Fruit fly (Drosophila melanogaster) whole organism, embryonic: Measurements from ENCODE around the gene CheB38c.

Experiments
- Ada2b ChIP-seq: fragments of 200-800 bp; sonication (Bioruptor generic); IDR thresholded peaks from 2 replicates; pipeline ENCODE4 v1.3.6; 2022; ENCODE audit warnings: missing biosample characterization, missing genetic modification characterization
- Aef1 ChIP-seq: fragments of 200-800 bp; sonication (Bioruptor generic); IDR thresholded peaks from 3 replicates; pipeline ENCODE4 v1.3.6; 2022; ENCODE audit warnings: missing biosample characterization, missing genetic modification characterization
- CG11696 ChIP-seq: fragments of 200-800 bp; sonication (Bioruptor generic); IDR thresholded peaks from 2 replicates; pipeline ENCODE4 v1.3.6; 2022; ENCODE audit warnings: missing biosample characterization, missing genetic modification characterization
- CG12219 ChIP-seq: fragments of 200-800 bp; sonication (Bioruptor generic); optimal IDR thresholded peaks from 3 replicates; lab custom pipeline; 2018; ENCODE audit warnings: missing biosample characterization, mild to moderate bottlenecking, missing genetic modification characterization
- CG12236 ChIP-seq: fragments of 200-800 bp; sonication (Bioruptor generic); optimal IDR thresholded peaks from 2 replicates; lab custom pipeline; 2016; ENCODE audit warnings: missing biosample characterization, missing genetic modification characterization
- CG12942 ChIP-seq: fragments of 200-800 bp; sonication (Bioruptor generic); optimal IDR thresholded peaks from 3 replicates; lab custom pipeline; 2016; ENCODE audit warnings: missing biosample characterization, missing genetic modification characterization
- CG14667 ChIP-seq: fragments of 200-800 bp; sonication (Bioruptor generic); IDR thresholded peaks from 2 replicates; pipeline ENCODE4 v1.3.6; 2022; ENCODE audit warnings: missing biosample characterization, missing genetic modification characterization
- CG15514 ChIP-seq: fragments of 200-800 bp; sonication (Bioruptor generic); optimal IDR thresholded peaks from 3 replicates; lab custom pipeline; 2017; ENCODE audit warnings: missing biosample characterization, missing genetic modification characterization, mild to moderate bottlenecking, moderate library complexity, missing genetic modification reagents
- CG18476 ChIP-seq: fragments of 200-800 bp; sonication (Bioruptor generic); optimal IDR thresholded peaks from 2 replicates; lab custom pipeline; 2016; ENCODE audit warnings: missing biosample characterization, mild to moderate bottlenecking, missing genetic modification characterization
- CG18599 ChIP-seq: fragments of 200-800 bp; sonication (Bioruptor generic); optimal IDR thresholded peaks from 3 replicates; lab custom pipeline; 2017; ENCODE audit warnings: missing biosample characterization, missing genetic modification characterization, mild to moderate bottlenecking, moderate library complexity, missing genetic modification reagents
- CG32532 ChIP-seq: fragments of 200-800 bp; sonication (Bioruptor generic); IDR thresholded peaks from 2 replicates; pipeline ENCODE4 v1.3.6; 2022; ENCODE audit warnings: missing biosample characterization, missing genetic modification characterization
- CG4328 ChIP-seq: fragments of 200-800 bp; sonication (Bioruptor generic); optimal IDR thresholded peaks from 3 replicates; lab custom pipeline; 2017; ENCODE audit warnings: missing biosample characterization, missing genetic modification reagents, missing genetic modification characterization
- CG4730 ChIP-seq: fragments of 200-800 bp; sonication (Bioruptor generic); IDR thresholded peaks from 2 replicates; pipeline ENCODE4 v1.3.6; 2022; ENCODE audit warnings: missing biosample characterization, missing genetic modification characterization
- CG4820 ChIP-seq: fragments of 200-800 bp; sonication (Bioruptor generic); optimal IDR thresholded peaks from 3 replicates; lab custom pipeline; 2016; ENCODE audit warnings: missing biosample characterization, missing genetic modification characterization
- CG7271 ChIP-seq: fragments of 200-800 bp; sonication (Bioruptor generic); optimal IDR thresholded peaks from 2 replicates; lab custom pipeline; 2018; ENCODE audit warnings: missing biosample characterization, mild to moderate bottlenecking, missing genetic modification characterization, moderate library complexity
- CG7839 ChIP-seq: fragments of 200-800 bp; sonication (Bioruptor generic); optimal IDR thresholded peaks from 3 replicates; lab custom pipeline; 2018; ENCODE audit warnings: missing biosample characterization, mild to moderate bottlenecking, missing genetic modification characterization, moderate library complexity
- CG8089 ChIP-seq: fragments of 200-800 bp; sonication (Bioruptor generic); optimal IDR thresholded peaks from 3 replicates; lab custom pipeline; 2016; ENCODE audit warnings: missing biosample characterization, missing genetic modification characterization
- CG8290 ChIP-seq, 3 experiments: fragments of 200-800 bp; sonication (Bioruptor generic); optimal IDR thresholded peaks; 2 replicates each; lab custom pipeline; 2016 to 2019; ENCODE audit warnings: missing biosample characterization in 3 of 3, missing genetic modification characterization in 3 of 3, mild to moderate bottlenecking in 2 of 3, moderate library complexity in 1 of 3
- CoRest ChIP-seq: fragments of 200-800 bp; sonication (Bioruptor generic); optimal IDR thresholded peaks from 3 replicates; lab custom pipeline; 2018; ENCODE audit warnings: missing biosample characterization, mild to moderate bottlenecking, missing genetic modification characterization, moderate library complexity
- D ChIP-seq, 2 experiments: fragments of 200-800 bp in 1 of 2; fragments of >200 bp in 1 of 2; sonication (Bioruptor generic) in 1 of 2; optimal IDR thresholded peaks; 2 replicates in 1 of 2; 3 replicates in 1 of 2; lab custom pipeline; 2017; ENCODE audit warnings: mild to moderate bottlenecking in 1 of 2, missing biosample characterization in 1 of 2, missing genetic modification characterization in 1 of 2, missing genetic modification reagents in 1 of 2
- Dbx ChIP-seq: fragments of 200-800 bp; sonication (Bioruptor generic); IDR thresholded peaks from 3 replicates; pipeline ENCODE4 v1.3.6; 2022; ENCODE audit warnings: missing biosample characterization, missing genetic modification characterization
- Dll ChIP-seq: fragments of 200-800 bp; sonication (Bioruptor generic); IDR thresholded peaks from 4 replicates; pipeline ENCODE4 v1.3.6; 2022; ENCODE audit warnings: missing biosample characterization, missing genetic modification characterization; ENCODE audit not compliant: partially characterized antibody
- Hmr ChIP-seq: fragments of 200-800 bp; sonication (Bioruptor generic); optimal IDR thresholded peaks from 3 replicates; lab custom pipeline; 2017; ENCODE audit warnings: mild to moderate bottlenecking, missing biosample characterization, missing genetic modification reagents, missing genetic modification characterization
- Med ChIP-seq: fragments of 200-800 bp; sonication (Bioruptor generic); peaks from one replicate; lab custom pipeline; 2016; ENCODE audit warnings: missing biosample characterization, missing genetic modification characterization, mild to moderate bottlenecking, inconsistent platforms, moderate library complexity
- Mes4 ChIP-seq: fragments of 200-800 bp; sonication (Bioruptor generic); optimal IDR thresholded peaks from 2 replicates; lab custom pipeline; 2016; ENCODE audit warnings: missing biosample characterization, missing genetic modification characterization
- Nf-YA ChIP-seq: fragments of 200-800 bp; sonication (Bioruptor generic); IDR thresholded peaks from 2 replicates; pipeline ENCODE4 v1.3.6; 2022; ENCODE audit warnings: missing biosample characterization, missing genetic modification characterization
- Opbp ChIP-seq: fragments of 200-800 bp; sonication (Bioruptor generic); IDR thresholded peaks from 3 replicates; pipeline ENCODE4 v1.3.6; 2022; ENCODE audit warnings: missing biosample characterization, missing genetic modification characterization; ENCODE audit not compliant: partially characterized antibody
- PHDP ChIP-seq: fragments of 200-800 bp; sonication (Bioruptor generic); optimal IDR thresholded peaks from 3 replicates; lab custom pipeline; 2018; ENCODE audit warnings: missing biosample characterization, mild to moderate bottlenecking, missing genetic modification characterization, moderate library complexity
- Pdp1 ChIP-seq, 2 experiments: fragments of 200-800 bp; sonication (Bioruptor generic); optimal IDR thresholded peaks; 3 replicates each; lab custom pipeline; 2016; ENCODE audit warnings: missing biosample characterization in 2 of 2, missing genetic modification characterization in 2 of 2, mild to moderate bottlenecking in 1 of 2, moderate library complexity in 1 of 2
- Ptx1 ChIP-seq: fragments of 200-800 bp; sonication (Bioruptor generic); IDR thresholded peaks from 2 replicates; pipeline ENCODE4 v1.3.6; 2022; ENCODE audit warnings: missing biosample characterization, missing genetic modification characterization
- bigmax ChIP-seq: fragments of 200-800 bp; sonication (Bioruptor generic); optimal IDR thresholded peaks from 2 replicates; lab custom pipeline; 2018; ENCODE audit warnings: missing biosample characterization, mild to moderate bottlenecking, missing genetic modification characterization
- chinmo ChIP-seq: fragments of 200-800 bp; sonication (Bioruptor generic); IDR thresholded peaks from 4 replicates; pipeline ENCODE4 v1.3.6; 2022; ENCODE audit warnings: missing biosample characterization, missing genetic modification characterization; ENCODE audit not compliant: partially characterized antibody
- dimm ChIP-seq: fragments of 200-800 bp; sonication (Bioruptor generic); IDR thresholded peaks from 2 replicates; pipeline ENCODE4 v1.3.6; 2022; ENCODE audit warnings: missing biosample characterization, missing genetic modification characterization
- exex ChIP-seq: fragments of 200-800 bp; sonication (Bioruptor generic); optimal IDR thresholded peaks from 4 replicates; lab custom pipeline; 2018; ENCODE audit warnings: missing biosample characterization, mild to moderate bottlenecking, missing genetic modification characterization, moderate library complexity
- fd64A ChIP-seq: fragments of 200-800 bp; sonication (Bioruptor generic); optimal IDR thresholded peaks from 3 replicates; lab custom pipeline; 2018; ENCODE audit warnings: missing biosample characterization, mild to moderate bottlenecking, missing genetic modification characterization
- grn ChIP-seq: fragments of 200-800 bp; sonication (Bioruptor generic); optimal IDR thresholded peaks from 3 replicates; lab custom pipeline; 2017; ENCODE audit warnings: missing biosample characterization, missing genetic modification characterization
- nom ChIP-seq: fragments of 200-800 bp; sonication (Bioruptor generic); optimal IDR thresholded peaks from 2 replicates; lab custom pipeline; 2017; ENCODE audit warnings: missing biosample characterization, missing genetic modification characterization, mild to moderate bottlenecking, moderate library complexity, missing genetic modification reagents
- prd ChIP-seq, 3 experiments: fragments of >200 bp in 2 of 3; fragments of 200-800 bp in 1 of 3; sonication (Bioruptor generic) in 1 of 3; optimal IDR thresholded peaks in 2 of 3; IDR thresholded peaks in 1 of 3; 2 replicates in 2 of 3; 3 replicates in 1 of 3; pipeline versions ENCODE4 v1.3.6 to Lab custom; 2017 to 2022; ENCODE audit warnings: missing biosample characterization in 1 of 3, missing genetic modification characterization in 1 of 3
- ranshi ChIP-seq: fragments of 200-800 bp; sonication (Bioruptor generic); IDR thresholded peaks from 2 replicates; pipeline ENCODE4 v1.3.6; 2022; ENCODE audit warnings: missing biosample characterization, missing genetic modification characterization
- run ChIP-seq: fragments of 200-800 bp; sonication (Bioruptor generic); optimal IDR thresholded peaks from 3 replicates; lab custom pipeline; 2018; ENCODE audit warnings: missing biosample characterization, mild to moderate bottlenecking, missing genetic modification characterization
- sc ChIP-seq, 3 experiments: fragments of >200 bp in 2 of 3; fragments of 200-800 bp in 1 of 3; sonication (Bioruptor generic) in 1 of 3; optimal IDR thresholded peaks; 2 replicates in 2 of 3; 3 replicates in 1 of 3; lab custom pipeline; 2017; ENCODE audit warnings: mild to moderate bottlenecking in 1 of 3, missing biosample characterization in 1 of 3, missing genetic modification characterization in 1 of 3, missing genetic modification reagents in 1 of 3
- sd ChIP-seq: fragments of 200-800 bp; sonication (Bioruptor generic); optimal IDR thresholded peaks from 3 replicates; lab custom pipeline; 2018; ENCODE audit warnings: missing biosample characterization, mild to moderate bottlenecking, missing genetic modification characterization, moderate library complexity
- sens ChIP-seq: fragments of 200-800 bp; sonication (Bioruptor generic); peaks from one replicate; lab custom pipeline; 2016; ENCODE audit warnings: missing biosample characterization, missing genetic modification characterization

CheB38c gene

dm6 chr2L:20812283-20813189 is 8.1 kb downstream of the CheB38c start:
- TF ChIP-seq chinmo (GFP tag; lab: Robert Waterston, UW): 0 out of 4 replicates have a peak, but pooled peaks have one; percentile 52
- TF ChIP-seq bigmax (GFP tag; lab: Kevin White, UChicago): no peak
- 0 out of 2 replicates have a peak, but pooled peaks have one; percentile 20 for TF ChIP-seq Ada2b (GFP tag; lab: Robert Waterston, UW)
- no peak for TF ChIP-seq CG4328
- no peak for TF ChIP-seq CG15514 (GFP tag; lab: Kevin White, UChicago)
- TF ChIP-seq dimm: no peak
- TF ChIP-seq ranshi (GFP tag; lab: Robert Waterston, UW): no peak
- TF ChIP-seq CG8290 (GFP tag; optimal IDR thresholded peaks at IDR 0.05; lab: Kevin White, UChicago): no peak
- peak in 1 of 2 experiments; percentile 30 for TF ChIP-seq CG8290 (tag; optimal IDR thresholded peaks at IDR 0.05; lab: Kevin White, UChicago)
- peak; percentile 42 for TF ChIP-seq Med (GFP tag; lab: Kevin White, UChicago)
- 0 out of 2 replicates have a peak, but pooled peaks have one; percentile 11 for TF ChIP-seq CG11696 (GFP tag; lab: Robert Waterston, UW)
- TF ChIP-seq CG7271 (tag; lab: Kevin White, UChicago): no peak
- TF ChIP-seq Mes4 (GFP tag; lab: Kevin White, UChicago): no peak
- peak; percentile 14 for TF ChIP-seq sd (tag; lab: Kevin White, UChicago)
- TF ChIP-seq fd64A: no peak
- TF ChIP-seq sens (GFP tag; lab: Kevin White, UChicago): peak; percentile 25
- no peak for TF ChIP-seq exex
- peak; percentile 2 for TF ChIP-seq grn (GFP tag; lab: Kevin White, UChicago)
- TF ChIP-seq nom (GFP tag; lab: Kevin White, UChicago): peak; percentile 78
- no peak for TF ChIP-seq CG8089
- TF ChIP-seq CG12236 (GFP tag; lab: Kevin White, UChicago): no peak

dm6 chr2L:20811039-20811652 is 9.5 kb downstream of the CheB38c start:
- peak; percentile 42 for TF ChIP-seq Hmr (GFP tag; lab: Kevin White, UChicago)
- TF ChIP-seq CG4730 (GFP tag; lab: Robert Waterston, UW): peak; percentile 33; the same call in 1 of the 2 replicates
- peak; percentile 25 for TF ChIP-seq CG18476 (GFP tag; lab: Kevin White, UChicago)
- no peak for TF ChIP-seq Dbx (GFP tag; lab: Robert Waterston, UW)
- TF ChIP-seq CG14667 (GFP tag; lab: Robert Waterston, UW): 0 out of 2 replicates have a peak, but pooled peaks have one; percentile 30
- TF ChIP-seq CG12942: peak; percentile 4
- no peak for TF ChIP-seq Opbp (GFP tag; lab: Robert Waterston, UW)
- no peak for TF ChIP-seq Nf-YA
- 0 out of 3 replicates have a peak, but pooled peaks have one; percentile 20 for TF ChIP-seq Aef1
- TF ChIP-seq Pdp1 (GFP tag; optimal IDR thresholded peaks at IDR 0.05; lab: Kevin White, UChicago): peak in 1 of 2 experiments; percentile 84
- TF ChIP-seq CG32532 (GFP tag; lab: Robert Waterston, UW): peak; percentile 35; the same call in 1 of the 2 replicates
- no peak for TF ChIP-seq Dll
- TF ChIP-seq CG11696 (GFP tag; lab: Robert Waterston, UW): peak; percentile 60; the same call in 1 of the 2 replicates
- peak; percentile 46 for TF ChIP-seq CG18599 (GFP tag; lab: Kevin White, UChicago)
- no peak for TF ChIP-seq sc (optimal IDR thresholded peaks at IDR 0.05; lab: Kevin White, UChicago)
- TF ChIP-seq sc (GFP tag; optimal IDR thresholded peaks at IDR 0.05; lab: Kevin White, UChicago): peak; percentile 0
- TF ChIP-seq CG7839 (tag; lab: Kevin White, UChicago): peak; percentile 62
- TF ChIP-seq CoRest (tag; lab: Kevin White, UChicago): peak; percentile 38
- TF ChIP-seq Ptx1 (GFP tag; lab: Robert Waterston, UW): peak; percentile 72
- no peak for TF ChIP-seq D (optimal IDR thresholded peaks at IDR 0.05; lab: Kevin White, UChicago)
- peak; percentile 17 for TF ChIP-seq D (GFP tag; optimal IDR thresholded peaks at IDR 0.05; lab: Kevin White, UChicago)
- peak; percentile 41 for TF ChIP-seq CG4820 (GFP tag; lab: Kevin White, UChicago)
- no peak for TF ChIP-seq run (tag; lab: Kevin White, UChicago)
- peak; percentile 45 for TF ChIP-seq CG12219 (GFP tag; lab: Kevin White, UChicago)
- peak; percentile 44 for TF ChIP-seq PHDP
- TF ChIP-seq prd (optimal IDR thresholded peaks at IDR 0.05; lab: Kevin White, UChicago): no peak
- TF ChIP-seq prd (GFP tag; IDR thresholded peaks at IDR 0.05; lab: Robert Waterston, UW): peak; percentile 60; the same call in 2 of the 3 replicates
